Fruit fly (Drosophila melanogaster) whole organism, adult: ENCODE measurements around the gene bc10.
A peak's percentile ranks its signal among the peaks of the same experiment; 100 is the strongest.

ENCODE experiments used
- CG11617 ChIP-seq: fragments of 200-800 bp; sonication (Bioruptor generic); optimal IDR thresholded peaks from 2 replicates; lab custom pipeline; 2017; ENCODE audit warnings: mild to moderate bottlenecking, missing biosample characterization, missing genetic modification reagents, missing genetic modification characterization
- CG1620 ChIP-seq: fragments of 200-800 bp; sonication (Bioruptor generic); optimal IDR thresholded peaks from 2 replicates; lab custom pipeline; 2016; ENCODE audit warnings: missing biosample characterization, missing genetic modification characterization
- CG7045 ChIP-seq: fragments of 200-800 bp; sonication (Bioruptor generic); optimal IDR thresholded peaks from 2 replicates; lab custom pipeline; 2017; ENCODE audit warnings: missing biosample characterization, mild to moderate bottlenecking, missing genetic modification characterization
- Clk ChIP-seq: fragments of 200-800 bp; sonication (Bioruptor generic); optimal IDR thresholded peaks from 2 replicates; lab custom pipeline; 2017; ENCODE audit warnings: missing biosample characterization, missing genetic modification characterization
- Mnt ChIP-seq: fragments of 200-800 bp; sonication (Bioruptor generic); optimal IDR thresholded peaks from 2 replicates; lab custom pipeline; 2016; ENCODE audit warnings: missing biosample characterization, mild to moderate bottlenecking, missing genetic modification characterization
- cic ChIP-seq: fragments of 200-800 bp; sonication (Bioruptor generic); optimal IDR thresholded peaks from 2 replicates; lab custom pipeline; 2017; ENCODE audit warnings: missing biosample characterization, mild to moderate bottlenecking, missing genetic modification characterization, moderate library complexity
- cnc ChIP-seq, 2 experiments: fragments of >200 bp; optimal IDR thresholded peaks; 2 replicates each; lab custom pipeline; 2017
- kay ChIP-seq: fragments of 200-800 bp; sonication (Bioruptor generic); peaks from one replicate; lab custom pipeline; 2016; ENCODE audit warnings: missing biosample characterization, missing genetic modification characterization, borderline replicate concordance
- pad ChIP-seq: fragments of 200-800 bp; sonication (Bioruptor generic); optimal IDR thresholded peaks from 3 replicates; lab custom pipeline; 2017; ENCODE audit warnings: missing biosample characterization, missing genetic modification characterization, mild to moderate bottlenecking, moderate library complexity, missing genetic modification reagents

DNA sequence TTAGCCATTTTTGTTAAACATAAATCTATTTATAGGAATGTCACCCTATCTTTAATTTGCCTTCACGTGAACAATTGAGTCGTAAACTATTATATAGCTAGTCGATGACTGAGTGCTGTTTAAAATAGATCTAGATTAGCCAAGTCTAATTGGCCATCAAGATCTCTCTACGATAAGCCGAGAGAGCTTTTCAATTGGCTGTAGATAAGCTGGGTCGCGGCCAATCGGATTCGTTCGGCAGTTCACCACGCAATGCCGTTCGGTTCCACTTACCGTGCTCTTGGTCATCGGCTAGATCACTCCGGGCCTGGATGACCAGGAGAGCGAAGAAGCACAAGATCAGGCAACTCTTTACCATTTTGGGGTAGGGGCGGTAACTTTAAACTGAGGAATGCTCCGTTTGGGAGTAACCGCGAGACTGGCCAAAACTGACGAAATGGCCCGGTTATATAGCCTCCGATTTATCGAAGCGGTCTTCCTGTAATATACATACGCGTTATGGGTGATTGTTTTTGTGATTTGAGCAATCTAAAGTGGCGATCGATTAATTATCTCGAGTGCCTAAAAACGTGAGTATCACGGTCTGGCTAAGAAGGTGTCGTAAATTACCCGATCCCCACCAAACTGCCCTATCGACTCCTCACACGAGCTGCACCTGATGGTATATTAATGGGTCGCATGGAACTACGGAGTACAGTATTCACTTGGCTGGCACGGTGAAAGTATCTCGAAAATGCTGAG lies 30.0 kb downstream of the bc10 start, which contains the start of the genes Alp10 and Alp9:
- TF ChIP-seq Mnt (GFP tag; lab: Kevin White, UChicago), result no peak
- no peak for TF ChIP-seq cic (GFP tag; lab: Kevin White, UChicago)
- TF ChIP-seq CG11617, result no peak
- no peak for TF ChIP-seq CG7045 (GFP tag; lab: Kevin White, UChicago)
- no peak for TF ChIP-seq cnc (optimal IDR thresholded peaks at IDR 0.05; lab: Kevin White, UChicago)
- TF ChIP-seq pad, result no peak
- TF ChIP-seq kay, result peak; percentile 47
- no peak for TF ChIP-seq Clk
- TF ChIP-seq CG1620, result no peak
